Worm (Caenorhabditis elegans) whole organism, L4 larva: Measurements from ENCODE around the gene sqrd-1.
A peak's percentile ranks its signal among the peaks of the same experiment; 100 is the strongest.

Experiments
- dpl-1 ChIP-seq: fragments of 150-350 bp; optimal IDR thresholded peaks from 2 replicates; lab custom pipeline; 2014; ENCODE audit warnings: missing biosample characterization, missing genetic modification reagents, missing genetic modification characterization
- egl-27 ChIP-seq: sonication (generic microtip); optimal IDR thresholded peaks from 3 replicates; lab custom pipeline; 2017; ENCODE audit warnings: missing biosample characterization, missing genetic modification reagents, missing genetic modification characterization
- jun-1 ChIP-seq: fragments of 150-350 bp; optimal IDR thresholded peaks from 2 replicates; lab custom pipeline; 2014; ENCODE audit warnings: missing biosample characterization, missing genetic modification reagents, missing genetic modification characterization
- nhr-28 ChIP-seq: fragments of 150-350 bp; optimal IDR thresholded peaks from 2 replicates; lab custom pipeline; 2014; ENCODE audit warnings: missing biosample characterization, missing genetic modification characterization
- nhr-76 ChIP-seq: fragments of 150-350 bp; optimal IDR thresholded peaks from 2 replicates; lab custom pipeline; 2014; ENCODE audit warnings: missing biosample characterization, missing genetic modification characterization
- unc-62 ChIP-seq, 3 experiments: fragments of 150-350 bp in 1 of 3; sonication (generic microtip); optimal IDR thresholded peaks in 2 of 3; peaks in 1 of 3; 1 replicate in 1 of 3; 2 replicates in 2 of 3; lab custom pipeline; 2014 to 2017; ENCODE audit warnings: missing biosample characterization in 3 of 3, missing genetic modification characterization in 3 of 3, missing genetic modification reagents in 3 of 3, missing genotype in 1 of 3
- ztf-11 ChIP-seq: fragments of 150-350 bp; optimal IDR thresholded peaks from 2 replicates; lab custom pipeline; 2014; ENCODE audit warnings: missing biosample characterization, missing genetic modification characterization

- TF ChIP-seq dpl-1 (no peak), nhr-76 (tag; lab: Kevin White, UChicago) (no peak), nhr-28 (no peak), egl-27 (tag; lab: Kevin White, UChicago) (no peak), ztf-11 (tag; lab: Kevin White, UChicago) (no peak), unc-62 (GFP tag; optimal IDR thresholded peaks at IDR 0.05 in 1 of 2; lab: Kevin White, UChicago) (peak in 1 of 2 experiments; percentile 98), unc-62 (tag; optimal IDR thresholded peaks at IDR 0.05; lab: Kevin White, UChicago) (no peak), jun-1 (tag; lab: Kevin White, UChicago) (no peak)
Measured at ce11 chrIV:14260761-14261160, 41.1 kb downstream of the sqrd-1 start.
